Worm (Caenorhabditis elegans): ENCODE results near the gene nas-23.

nas-23 gene

DNA sequence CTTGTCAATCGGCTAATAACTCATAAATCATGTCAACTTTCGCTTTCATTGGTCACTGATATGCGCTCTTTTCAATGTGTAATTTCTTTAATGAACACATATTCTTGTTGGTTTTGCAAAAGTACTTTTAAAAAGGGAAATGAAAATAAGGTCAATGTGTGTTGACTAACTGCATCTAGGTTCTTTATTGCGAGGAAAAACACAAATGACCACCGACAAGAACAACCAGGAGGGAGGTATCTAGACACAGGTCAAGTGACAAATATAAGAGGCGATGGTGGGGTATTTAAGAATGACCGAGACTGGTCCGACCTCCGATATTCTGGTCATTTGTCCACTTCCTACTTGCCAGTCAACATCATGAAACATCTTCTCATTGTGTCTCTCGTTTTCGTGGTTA lies 2.6 kb upstream of the nas-23 start, which contains the start of gene spi-1:
spi-1 (plus strand) TSS at position 178 of the 400 bp plus-strand sequence.
- TF ChIP-seq jun-1 (tag; optimal IDR thresholded peaks at IDR 0.05), result no peak
- peak in 1 of 2 experiments; percentile 85 for TF ChIP-seq unc-62 (GFP tag; optimal IDR thresholded peaks at IDR 0.05 in 1 of 2)
- TF ChIP-seq unc-62 (tag; optimal IDR thresholded peaks at IDR 0.05), result no peak
- TF ChIP-seq hlh-30 (tag; optimal IDR thresholded peaks at IDR 0.05; ENCODE audit: insufficient read depth), result peak; percentile 42

DNA sequence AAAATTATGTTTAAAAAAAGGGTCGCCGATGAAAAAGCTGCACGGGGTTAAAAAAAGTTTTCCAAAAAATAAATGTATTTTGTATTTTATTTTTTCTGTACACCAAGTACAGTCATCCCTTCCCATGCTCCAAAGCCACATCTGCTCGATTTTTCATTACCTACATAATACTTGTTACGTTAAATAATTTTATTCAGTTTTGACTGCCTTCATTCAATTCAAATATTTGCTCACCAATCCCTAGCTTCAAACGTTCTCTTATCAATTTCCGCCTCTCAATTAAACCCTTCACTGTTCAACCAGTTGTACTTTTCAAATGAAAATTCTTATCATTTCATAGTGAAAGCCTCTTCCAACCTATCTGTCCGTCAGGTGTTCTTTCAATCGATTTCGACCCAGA lies 656 bp upstream of the nas-23 start, which contains the start of gene R10H1.1:
R10H1.1 (plus strand) TSS at position 301 of the 400 bp plus-strand sequence.
- TF ChIP-seq pqm-1 (tag; optimal IDR thresholded peaks at IDR 0.05) (peak; percentile 63), nhr-28 (tag; optimal IDR thresholded peaks at IDR 0.05) (peak; percentile 42), D1046.2 (GFP tag; IDR thresholded peaks at IDR 0.05) (no peak)

DNA sequence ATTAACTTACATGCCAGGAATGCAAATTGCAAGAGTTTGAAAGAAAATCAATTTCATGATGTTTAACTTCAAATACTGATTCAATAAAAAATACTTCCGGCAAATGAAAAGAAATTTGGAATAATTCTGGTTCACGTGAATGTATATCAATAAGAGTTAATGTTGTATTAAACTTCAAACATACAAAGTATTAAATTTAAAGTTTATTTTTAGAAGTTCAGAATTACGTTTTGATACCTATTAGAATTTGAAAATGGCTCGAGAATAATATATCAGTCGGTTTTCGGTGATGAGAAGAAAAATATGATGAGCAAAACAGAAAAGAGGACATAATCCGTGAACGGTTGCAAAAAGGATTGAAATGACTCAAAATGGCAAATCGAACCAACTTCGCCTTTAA lies 3.9 kb downstream of the nas-23 start, which contains the start of gene D1022.9:
D1022.9 (minus strand) TSS at position 101 of the 400 bp plus-strand sequence.
- TF ChIP-seq ztf-11 (tag; optimal IDR thresholded peaks at IDR 0.05) (no peak), ceh-82 (tag; optimal IDR thresholded peaks at IDR 0.05) (no peak), arid-1 (GFP tag; conservative IDR thresholded peaks at IDR 0.05) (no peak), zip-2 (tag; optimal IDR thresholded peaks at IDR 0.05) (no peak), nhr-6 (tag; optimal IDR thresholded peaks at IDR 0.05) (no peak), lir-3 (tag; optimal IDR thresholded peaks at IDR 0.05) (no peak), Y48G9A.11 (GFP tag; IDR thresholded peaks at IDR 0.05) (no peak), ztf-7 (tag; optimal IDR thresholded peaks at IDR 0.05) (no peak)

DNA sequence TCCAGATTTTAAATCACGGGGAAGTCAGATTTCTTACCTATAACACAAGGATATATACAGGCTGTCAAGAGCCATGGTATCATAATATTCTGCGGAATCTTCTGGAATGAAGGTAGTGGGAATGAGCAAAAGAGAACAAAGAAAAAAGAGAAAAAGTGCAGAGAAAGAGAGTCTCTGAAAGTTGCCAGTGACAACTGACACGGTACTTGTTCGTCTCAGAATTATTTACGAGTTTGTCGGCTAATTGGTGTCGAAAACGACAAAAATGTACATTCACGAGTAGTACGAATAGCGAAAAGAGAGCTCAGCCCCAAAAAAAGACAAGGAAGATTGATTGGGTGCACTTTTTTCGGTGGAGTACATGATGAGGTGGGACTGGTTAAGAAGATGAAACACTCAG lies 10.5 kb downstream of the nas-23 start, which contains the start of gene cah-2:
cah-2 (minus strand) TSS at position 101 of the 400 bp plus-strand sequence.
- TF ChIP-seq daf-19 (GFP tag; conservative IDR thresholded peaks at IDR 0.05) (no peak), php-3 (GFP tag; IDR thresholded peaks at IDR 0.05) (no peak), zfp-2 (tag; optimal IDR thresholded peaks at IDR 0.05) (no peak), madf-5 (GFP tag; IDR thresholded peaks at IDR 0.05) (no peak), ztf-11 (tag; optimal IDR thresholded peaks at IDR 0.05) (no peak)

DNA sequence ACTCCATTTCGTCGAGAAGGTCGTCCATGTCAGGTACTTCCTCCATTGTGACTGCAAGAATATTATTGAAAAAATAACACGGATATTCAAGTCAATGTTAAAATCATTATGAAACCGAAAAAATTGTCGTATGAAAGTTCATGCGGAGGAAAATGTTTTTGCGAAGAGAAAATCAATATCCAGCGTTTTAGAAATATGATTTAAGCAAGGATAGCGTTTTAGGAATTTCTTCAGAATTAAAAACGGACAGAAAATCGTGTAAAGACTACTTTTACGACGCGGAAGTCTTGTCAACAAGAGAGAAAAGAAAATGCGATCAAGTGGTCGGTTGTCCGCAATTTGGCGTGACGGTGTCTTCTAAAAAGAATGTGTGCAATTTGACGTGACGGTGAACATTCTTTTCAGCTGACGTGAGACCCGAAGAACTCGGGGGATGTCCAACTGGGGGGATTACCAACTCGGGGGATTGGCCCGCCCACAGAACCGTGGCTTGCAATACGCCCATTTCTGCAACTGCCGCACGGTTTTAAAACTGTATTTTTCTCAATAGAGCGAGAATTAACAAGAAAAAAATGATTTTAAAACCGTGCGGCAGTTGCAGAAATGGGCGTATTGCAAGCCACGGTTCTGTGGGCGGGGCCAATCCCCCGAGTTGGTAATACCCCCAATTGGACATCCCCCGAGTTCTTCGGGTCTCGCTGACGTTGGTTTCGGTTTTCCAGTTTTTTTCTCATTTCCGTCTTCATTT lies 14.8 kb downstream of the nas-23 start, which contains the start of the genes aka-1 and ubc-6:
aka-1 (minus strand) TSS at position 51 of the 748 bp plus-strand sequence.
ubc-6 (plus strand) TSS at position 701 of the 748 bp plus-strand sequence.
- TF ChIP-seq daf-16 (GFP tag; optimal IDR thresholded peaks at IDR 0.05) (peak; percentile 28 to 67), daf-16 (tag; optimal IDR thresholded peaks at IDR 0.05) (no peak), zfp-3 (GFP tag; conservative IDR thresholded peaks at IDR 0.05) (peak; percentile 81), gei-8 (GFP tag; optimal IDR thresholded peaks at IDR 0.05) (peak; percentile 11), hif-1 (tag; optimal IDR thresholded peaks at IDR 0.05) (peak; percentile 31 to 83), nhr-10 (tag; optimal IDR thresholded peaks at IDR 0.05) (peak; percentile 56), nhr-28 (tag; optimal IDR thresholded peaks at IDR 0.05) (peak; percentile 62), tag-97 (GFP tag; IDR thresholded peaks at IDR 0.05) (no peak), hmg-1.1 (GFP tag; IDR thresholded peaks at IDR 0.05) (peak; percentile 91), set-16 (GFP tag; IDR thresholded peaks at IDR 0.05) (peak; percentile 73), sdz-12 (GFP tag; optimal IDR thresholded peaks at IDR 0.05) (no peak), arid-1 (GFP tag; conservative IDR thresholded peaks at IDR 0.05) (peak; percentile 95), dpl-1 (GFP tag; optimal IDR thresholded peaks at IDR 0.05) (peak; percentile 63), skn-1 (tag; optimal IDR thresholded peaks at IDR 0.05) (no peak), tra-1 (GFP tag; IDR thresholded peaks at IDR 0.05) (peak; percentile 96), unc-39 (tag; optimal IDR thresholded peaks at IDR 0.05) (no peak), daf-8 (GFP tag; IDR thresholded peaks at IDR 0.05) (no peak), unc-62 (GFP tag; optimal IDR thresholded peaks at IDR 0.05 in 1 of 2) (peak in 1 of 2 experiments; percentile 90), unc-62 (tag; optimal IDR thresholded peaks at IDR 0.05) (no peak), F44E2.7 (GFP tag; IDR thresholded peaks at IDR 0.05) (0 out of 2 replicates have a peak, but pooled peaks have one; percentile 24), pha-4 (GFP tag; IDR thresholded peaks at IDR 0.05) (peak; percentile 94), pha-4 (tag; optimal IDR thresholded peaks at IDR 0.05) (peak; percentile 44), nhr-25 (tag; optimal IDR thresholded peaks at IDR 0.05; ENCODE audit: borderline replicate concordance, insufficient read depth) (peak; percentile 34), mxl-2 (GFP tag; conservative IDR thresholded peaks at IDR 0.05) (peak; percentile 70; the same call in 1 of the 2 replicates), jun-1 (tag; optimal IDR thresholded peaks at IDR 0.05) (peak; percentile 21), nhr-77 (tag; optimal IDR thresholded peaks at IDR 0.05) (peak; percentile 61), php-3 (GFP tag; IDR thresholded peaks at IDR 0.05) (peak; percentile 84), saeg-2 (GFP tag; IDR thresholded peaks at IDR 0.05) (peak; percentile 85), hlh-30 (tag; optimal IDR thresholded peaks at IDR 0.05; ENCODE audit: insufficient read depth) (peak; percentile 92), lir-3 (tag; optimal IDR thresholded peaks at IDR 0.05) (no peak)
